Fruit fly (Drosophila melanogaster) whole organism, embryonic: Measurements from ENCODE around the gene Fbp2.

Source experiments
- Aef1 ChIP-seq: fragments of 200-800 bp; sonication (Bioruptor generic); IDR thresholded peaks from 3 replicates; pipeline ENCODE4 v1.3.6; 2022; ENCODE audit warnings: missing biosample characterization, missing genetic modification characterization
- Atf-2 ChIP-seq: fragments of 200-800 bp; sonication (Bioruptor generic); optimal IDR thresholded peaks from 2 replicates; lab custom pipeline; 2016; ENCODE audit warnings: missing biosample characterization, missing genetic modification characterization
- BtbVII ChIP-seq: fragments of 200-800 bp; sonication (Bioruptor generic); optimal IDR thresholded peaks from 3 replicates; lab custom pipeline; 2017; ENCODE audit warnings: missing biosample characterization, mild to moderate bottlenecking, missing genetic modification characterization
- CG10274 ChIP-seq: fragments of 200-800 bp; sonication (Bioruptor generic); optimal IDR thresholded peaks from 3 replicates; lab custom pipeline; 2017; ENCODE audit warnings: missing biosample characterization, mild to moderate bottlenecking, missing genetic modification characterization
- CG11085 ChIP-seq: fragments of 200-800 bp; sonication (Bioruptor generic); IDR thresholded peaks from 2 replicates; pipeline ENCODE4 v1.3.6; 2022; ENCODE audit warnings: missing biosample characterization, missing genetic modification characterization
- CG11093 ChIP-seq: fragments of 200-800 bp; sonication (Bioruptor generic); IDR thresholded peaks from 3 replicates; pipeline ENCODE4 v1.3.6; 2022; ENCODE audit warnings: missing biosample characterization, missing genetic modification characterization
- CG11456 ChIP-seq: fragments of 200-800 bp; sonication (Bioruptor generic); IDR thresholded peaks from 3 replicates; pipeline ENCODE4 v1.3.6; 2022; ENCODE audit warnings: missing biosample characterization, missing genetic modification characterization
- CG12071 ChIP-seq: fragments of 200-800 bp; sonication (Bioruptor generic); optimal IDR thresholded peaks from 3 replicates; lab custom pipeline; 2018; ENCODE audit warnings: missing biosample characterization, mild to moderate bottlenecking, missing genetic modification characterization
- CG12104 ChIP-seq: fragments of 200-800 bp; sonication (Bioruptor generic); optimal IDR thresholded peaks from 3 replicates; lab custom pipeline; 2016; ENCODE audit warnings: missing biosample characterization, missing genetic modification characterization
- CG1233 ChIP-seq: fragments of 200-800 bp; sonication (Bioruptor generic); optimal IDR thresholded peaks from 4 replicates; lab custom pipeline; 2018; ENCODE audit warnings: missing biosample characterization, mild to moderate bottlenecking, missing genetic modification characterization
- CG13296 ChIP-seq: fragments of 200-800 bp; sonication (Bioruptor generic); optimal IDR thresholded peaks from 3 replicates; lab custom pipeline; 2018; ENCODE audit warnings: missing biosample characterization, mild to moderate bottlenecking, missing genetic modification characterization
- CG14710 ChIP-seq: fragments of 200-800 bp; sonication (Bioruptor generic); optimal IDR thresholded peaks from 3 replicates; lab custom pipeline; 2019; ENCODE audit warnings: missing biosample characterization, mild to moderate bottlenecking, missing genetic modification characterization, moderate library complexity
- CG14860 ChIP-seq: fragments of 200-800 bp; sonication (Bioruptor generic); IDR thresholded peaks from 3 replicates; pipeline ENCODE4 v1.3.6; 2022; ENCODE audit warnings: missing biosample characterization, missing genetic modification characterization; ENCODE audit not compliant: partially characterized antibody
- CG1602 ChIP-seq: fragments of 200-800 bp; sonication (Bioruptor generic); optimal IDR thresholded peaks from 3 replicates; lab custom pipeline; 2016; ENCODE audit warnings: missing biosample characterization, missing genetic modification characterization
- CG16779 ChIP-seq: fragments of 200-800 bp; sonication (Bioruptor generic); IDR thresholded peaks from 2 replicates; pipeline ENCODE4 v1.3.6; 2022; ENCODE audit warnings: missing biosample characterization, missing genetic modification characterization
- CG16815 ChIP-seq: fragments of 200-800 bp; sonication (Bioruptor generic); optimal IDR thresholded peaks from 3 replicates; lab custom pipeline; 2017; ENCODE audit warnings: missing biosample characterization, mild to moderate bottlenecking, missing genetic modification characterization
- CG17802 ChIP-seq: fragments of 200-800 bp; sonication (Bioruptor generic); optimal IDR thresholded peaks from 2 replicates; lab custom pipeline; 2018; ENCODE audit warnings: missing biosample characterization, mild to moderate bottlenecking, missing genetic modification characterization, moderate library complexity
- CG17829 ChIP-seq: fragments of 200-800 bp; optimal IDR thresholded peaks from 2 replicates; lab custom pipeline; 2019; ENCODE audit warnings: missing biosample characterization, mild to moderate bottlenecking, missing genetic modification characterization, moderate library complexity
- CG17912 ChIP-seq: fragments of 200-800 bp; sonication (Bioruptor generic); optimal IDR thresholded peaks from 2 replicates; lab custom pipeline; 2018; ENCODE audit warnings: missing biosample characterization, mild to moderate bottlenecking, missing genetic modification characterization
- CG32532 ChIP-seq: fragments of 200-800 bp; sonication (Bioruptor generic); IDR thresholded peaks from 2 replicates; pipeline ENCODE4 v1.3.6; 2022; ENCODE audit warnings: missing biosample characterization, missing genetic modification characterization
- CG4282 ChIP-seq: fragments of 200-800 bp; sonication (Bioruptor generic); optimal IDR thresholded peaks from 2 replicates; lab custom pipeline; 2016; ENCODE audit warnings: missing biosample characterization, missing genetic modification characterization
- CG4424 ChIP-seq: fragments of 200-800 bp; sonication (Bioruptor generic); optimal IDR thresholded peaks from 3 replicates; lab custom pipeline; 2016; ENCODE audit warnings: missing biosample characterization, missing genetic modification characterization
- CG4707 ChIP-seq: fragments of 200-800 bp; sonication (Bioruptor generic); optimal IDR thresholded peaks from 2 replicates; lab custom pipeline; 2018; ENCODE audit warnings: missing biosample characterization, mild to moderate bottlenecking, missing genetic modification characterization, moderate library complexity
- CG5953 ChIP-seq: fragments of 200-800 bp; sonication (Bioruptor generic); IDR thresholded peaks from 2 replicates; pipeline ENCODE4 v1.3.6; 2022; ENCODE audit warnings: missing biosample characterization, missing genetic modification characterization
- CG6175 ChIP-seq: fragments of 200-800 bp; sonication (Bioruptor generic); IDR thresholded peaks from 3 replicates; pipeline ENCODE4 v1.3.6; 2022; ENCODE audit warnings: missing biosample characterization, missing genetic modification characterization
- CG7928 ChIP-seq: fragments of 200-800 bp; sonication (Bioruptor generic); optimal IDR thresholded peaks from 2 replicates; lab custom pipeline; 2017; ENCODE audit warnings: missing biosample characterization, mild to moderate bottlenecking, missing genetic modification characterization
- CG8281 ChIP-seq: fragments of 200-800 bp; sonication (Bioruptor generic); optimal IDR thresholded peaks from 2 replicates; lab custom pipeline; 2018; ENCODE audit warnings: missing biosample characterization, mild to moderate bottlenecking, missing genetic modification characterization, moderate library complexity
- CG9797 ChIP-seq: fragments of 200-800 bp; sonication (Bioruptor generic); optimal IDR thresholded peaks from 3 replicates; lab custom pipeline; 2018; ENCODE audit warnings: missing biosample characterization, mild to moderate bottlenecking, missing genetic modification characterization
- CG9817 ChIP-seq: fragments of 200-800 bp; sonication (Bioruptor generic); optimal IDR thresholded peaks from 2 replicates; lab custom pipeline; 2018; ENCODE audit warnings: missing biosample characterization, mild to moderate bottlenecking, missing genetic modification characterization, moderate library complexity
- D ChIP-seq, 2 experiments: fragments of 200-800 bp in 1 of 2; fragments of >200 bp in 1 of 2; sonication (Bioruptor generic) in 1 of 2; optimal IDR thresholded peaks; 2 replicates in 1 of 2; 3 replicates in 1 of 2; lab custom pipeline; 2017; ENCODE audit warnings: mild to moderate bottlenecking in 1 of 2, missing biosample characterization in 1 of 2, missing genetic modification characterization in 1 of 2, missing genetic modification reagents in 1 of 2
- Dek ChIP-seq: fragments of 200-800 bp; sonication (Bioruptor generic); optimal IDR thresholded peaks from 3 replicates; lab custom pipeline; 2019; ENCODE audit warnings: missing biosample characterization, mild to moderate bottlenecking, missing genetic modification characterization, moderate library complexity
- Dfd ChIP-seq, 2 experiments: fragments of >200 bp; optimal IDR thresholded peaks; 2 replicates each; lab custom pipeline; 2017; ENCODE audit warnings: missing biosample characterization in 2 of 2, missing genetic modification characterization in 2 of 2
- Gug ChIP-seq: fragments of 200-800 bp; sonication (Bioruptor generic); IDR thresholded peaks from 4 replicates; pipeline ENCODE4 v1.3.6; 2022; ENCODE audit warnings: missing biosample characterization, missing genetic modification characterization
- MBD-R2 ChIP-seq: fragments of 200-800 bp; sonication (Bioruptor generic); IDR thresholded peaks from 2 replicates; pipeline ENCODE4 v1.3.6; 2022; ENCODE audit warnings: missing biosample characterization, missing genetic modification characterization
- Max ChIP-seq: fragments of 200-800 bp; sonication (Bioruptor generic); optimal IDR thresholded peaks from 2 replicates; lab custom pipeline; 2016; ENCODE audit warnings: missing biosample characterization, mild to moderate bottlenecking, missing genetic modification characterization
- Usf ChIP-seq: fragments of 200-800 bp; sonication (Bioruptor generic); optimal IDR thresholded peaks from 2 replicates; lab custom pipeline; 2017; ENCODE audit warnings: missing genotype, missing biosample characterization, missing genetic modification characterization
- bcd ChIP-seq: fragments of 200-800 bp; sonication (Bioruptor generic); optimal IDR thresholded peaks from 2 replicates; lab custom pipeline; 2017; ENCODE audit warnings: missing biosample characterization, mild to moderate bottlenecking, missing genetic modification characterization
- br ChIP-seq: fragments of >200 bp; optimal IDR thresholded peaks from 2 replicates; lab custom pipeline; 2017
- ci ChIP-seq: fragments of 200-800 bp; sonication (Bioruptor generic); IDR thresholded peaks from 3 replicates; pipeline ENCODE4 v1.3.6; 2022; ENCODE audit warnings: missing biosample characterization, missing genetic modification characterization
- kni ChIP-seq: fragments of 200-800 bp; sonication (Bioruptor generic); optimal IDR thresholded peaks from 3 replicates; lab custom pipeline; 2017; ENCODE audit warnings: mild to moderate bottlenecking, missing biosample characterization, missing genetic modification reagents, missing genetic modification characterization
- mld ChIP-seq: fragments of 200-800 bp; sonication (Bioruptor generic); IDR thresholded peaks from 3 replicates; pipeline ENCODE4 v1.3.6; 2022; ENCODE audit warnings: missing biosample characterization, missing genetic modification characterization; ENCODE audit not compliant: partially characterized antibody
- org-1 ChIP-seq: fragments of 200-800 bp; sonication (Bioruptor generic); optimal IDR thresholded peaks from 2 replicates; lab custom pipeline; 2017; ENCODE audit warnings: missing biosample characterization, missing genetic modification characterization
- peb ChIP-seq: fragments of 200-800 bp; sonication (Bioruptor generic); IDR thresholded peaks from 2 replicates; pipeline ENCODE4 v1.3.6; 2022; ENCODE audit warnings: missing biosample characterization, missing genetic modification characterization
- pnt ChIP-seq: fragments of 200-800 bp; sonication (Bioruptor generic); optimal IDR thresholded peaks from 3 replicates; lab custom pipeline; 2016; ENCODE audit warnings: missing biosample characterization, missing genetic modification characterization
- pzg ChIP-seq: fragments of 200-800 bp; sonication (Bioruptor generic); optimal IDR thresholded peaks from 3 replicates; lab custom pipeline; 2018; ENCODE audit warnings: missing biosample characterization, mild to moderate bottlenecking, missing genetic modification characterization, moderate library complexity
- sqz ChIP-seq: fragments of 200-800 bp; sonication (Bioruptor generic); optimal IDR thresholded peaks from 3 replicates; lab custom pipeline; 2018; ENCODE audit warnings: missing biosample characterization, mild to moderate bottlenecking, missing genetic modification characterization
- wdn ChIP-seq: fragments of 200-800 bp; sonication (Bioruptor generic); IDR thresholded peaks from 2 replicates; pipeline ENCODE4 v1.3.6; 2022; ENCODE audit warnings: missing biosample characterization, missing genetic modification characterization
- zen ChIP-seq: fragments of 200-800 bp; sonication (Bioruptor generic); optimal IDR thresholded peaks from 3 replicates; lab custom pipeline; 2018; ENCODE audit warnings: missing biosample characterization, mild to moderate bottlenecking, missing genetic modification characterization, moderate library complexity
- zen2 ChIP-seq: fragments of 200-800 bp; sonication (Bioruptor generic); IDR thresholded peaks from 3 replicates; pipeline ENCODE4 v1.3.6; 2022; ENCODE audit warnings: missing biosample characterization, missing genetic modification characterization; ENCODE audit not compliant: partially characterized antibody

Gene Fbp2

DNA sequence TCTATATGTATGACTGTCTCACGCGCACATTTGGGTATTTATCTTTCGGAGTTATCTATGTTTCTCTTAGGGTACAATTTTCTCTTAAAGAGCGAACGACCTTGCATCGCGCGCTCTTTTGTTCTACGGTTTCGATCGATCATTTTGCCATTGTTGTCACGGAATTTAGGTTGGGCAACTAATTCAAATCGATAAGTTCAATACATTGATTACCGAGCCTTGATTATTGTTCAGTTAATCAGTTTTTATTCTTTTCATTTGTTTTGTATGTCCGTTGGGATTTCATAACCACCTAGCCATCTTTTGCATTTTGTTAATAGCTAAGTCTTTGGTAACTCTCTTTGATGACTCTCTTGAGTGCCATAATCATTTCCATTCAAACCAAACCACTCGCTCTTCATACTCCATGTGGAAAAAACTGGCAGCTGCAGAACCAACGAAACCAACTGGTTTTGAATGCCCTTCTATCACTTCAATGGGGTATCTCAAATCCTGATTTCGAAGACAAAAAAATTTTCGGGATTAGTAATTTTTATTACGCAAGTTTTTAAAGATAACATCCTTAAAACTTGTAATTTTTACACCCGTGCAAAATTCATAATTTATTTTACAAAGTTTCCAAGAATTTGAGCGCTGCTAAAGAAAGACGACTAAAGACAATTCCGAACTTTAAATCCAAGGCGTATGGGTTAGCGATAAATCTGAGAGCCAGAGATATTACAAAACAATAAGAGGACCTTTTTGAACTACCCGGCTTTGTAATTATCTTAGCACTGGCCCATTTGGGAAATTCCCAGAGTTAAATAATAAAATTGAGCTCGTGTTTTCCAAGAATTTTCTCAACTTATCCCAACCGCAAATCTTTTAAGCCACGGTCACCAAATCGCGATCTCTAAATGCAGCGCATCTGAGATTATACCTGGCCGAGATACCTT, 22.0 kb downstream of the Fbp2 start (continued):
- TF ChIP-seq sqz (GFP tag; lab: Kevin White, UChicago) (no peak), CG9797 (GFP tag; lab: Kevin White, UChicago) (no peak), CG11093 (GFP tag; lab: Robert Waterston, UW) (no peak), Gug (GFP tag; lab: Robert Waterston, UW) (no peak; the same call in 2 of the 4 replicates), BtbVII (GFP tag; lab: Kevin White, UChicago) (no peak), bcd (GFP tag; lab: Kevin White, UChicago) (no peak), CG11456 (GFP tag; lab: Robert Waterston, UW) (peak; percentile 7; the same call in 1 of the 3 replicates), peb (GFP tag; lab: Robert Waterston, UW) (no peak), Aef1 (GFP tag; lab: Robert Waterston, UW) (no peak), pnt (peak; percentile 16), Usf (GFP tag; lab: Kevin White, UChicago) (no peak), CG12071 (GFP tag; lab: Kevin White, UChicago) (no peak), CG16779 (GFP tag; lab: Robert Waterston, UW) (no peak), CG4424 (GFP tag; lab: Kevin White, UChicago) (peak; percentile 30), CG4282 (GFP tag; lab: Kevin White, UChicago) (no peak), ci (no peak), CG5953 (GFP tag; lab: Robert Waterston, UW) (no peak), CG12104 (GFP tag; lab: Kevin White, UChicago) (no peak), br (lab: Kevin White, UChicago) (no peak), CG7928 (no peak), CG14710 (tag; lab: Kevin White, UChicago) (peak; percentile 33), CG14860 (no peak), MBD-R2 (GFP tag; lab: Robert Waterston, UW) (no peak), CG1233 (GFP tag; lab: Kevin White, UChicago) (no peak), CG11085 (no peak), CG32532 (GFP tag; lab: Robert Waterston, UW) (no peak; the same call in 1 of the 2 replicates), Atf-2 (GFP tag; lab: Kevin White, UChicago) (no peak), zen2 (GFP tag; lab: Robert Waterston, UW) (no peak), CG13296 (no peak), CG10274 (peak; percentile 99), CG6175 (no peak), CG1602 (GFP tag; lab: Kevin White, UChicago) (no peak), CG8281 (tag; lab: Kevin White, UChicago) (no peak), CG4707 (GFP tag; lab: Kevin White, UChicago) (no peak), CG17829 (tag; lab: Kevin White, UChicago) (no peak), D (optimal IDR thresholded peaks at IDR 0.05; lab: Kevin White, UChicago) (no peak), D (GFP tag; optimal IDR thresholded peaks at IDR 0.05; lab: Kevin White, UChicago) (no peak), mld (GFP tag; lab: Robert Waterston, UW) (no peak), CG17802 (tag; lab: Kevin White, UChicago) (no peak), pzg (GFP tag; lab: Kevin White, UChicago) (no peak), Dfd (GFP tag; optimal IDR thresholded peaks at IDR 0.05; lab: Kevin White, UChicago) (no peak), CG17912 (GFP tag; lab: Kevin White, UChicago) (no peak), wdn (GFP tag; lab: Robert Waterston, UW) (0 out of 2 replicates have a peak, but pooled peaks have one; percentile 9), zen (tag; lab: Kevin White, UChicago) (no peak), org-1 (GFP tag; lab: Kevin White, UChicago) (no peak), kni (GFP tag; lab: Kevin White, UChicago) (peak; percentile 37), CG16815 (GFP tag; lab: Kevin White, UChicago) (peak; percentile 30), Max (GFP tag; lab: Kevin White, UChicago) (no peak), CG9817 (tag; lab: Kevin White, UChicago) (no peak), Dek (tag; lab: Kevin White, UChicago) (no peak)
